Worm (Caenorhabditis elegans): Measurements from ENCODE around the gene F10D7.5.

- TF ChIP-seq T22C8.4 (GFP tag; IDR thresholded peaks at IDR 0.05) (no peak), cog-1 (tag; optimal IDR thresholded peaks at IDR 0.05) (no peak), flt-1 (GFP tag; IDR thresholded peaks at IDR 0.05) (no peak), ref-1 (GFP tag; conservative IDR thresholded peaks at IDR 0.05) (no peak), tab-1 (GFP tag; IDR thresholded peaks at IDR 0.05) (no peak), ztf-29 (GFP tag; IDR thresholded peaks at IDR 0.05) (no peak), ztf-23 (GFP tag; IDR thresholded peaks at IDR 0.05) (no peak), klf-2 (GFP tag; conservative IDR thresholded peaks at IDR 0.05) (no peak), med-1 (GFP tag; optimal IDR thresholded peaks at IDR 0.05; ENCODE audit: insufficient read depth) (no peak)
These were observed 35.3 kb upstream of the F10D7.5 start for ce11 chrX:17426712-17427111.

All from whole organism, midembryonic.